Worm (Caenorhabditis elegans) whole organism, L4 larva: ENCODE data around the gene W05H9.2.

Experiments used
- aly-2 ChIP-seq: sonication (generic microtip); optimal IDR thresholded peaks from 2 replicates; lab custom pipeline; 2018; ENCODE audit warnings: missing biosample characterization, missing genetic modification characterization
- ama-1 ChIP-seq: fragments of 150-350 bp; optimal IDR thresholded peaks from 2 replicates; lab custom pipeline; 2014; ENCODE audit warnings: inconsistent platforms, mixed read lengths
- jun-1 ChIP-seq: fragments of 150-350 bp; optimal IDR thresholded peaks from 2 replicates; lab custom pipeline; 2014; ENCODE audit warnings: missing biosample characterization, missing genetic modification reagents, missing genetic modification characterization
- lin-38 ChIP-seq: fragments of 200-800 bp; sonication (Bioruptor generic); IDR thresholded peaks from 2 replicates; pipeline ENCODE4 v1.3.6; 2022; ENCODE audit warnings: missing genetic modification reagents, missing genetic modification characterization, missing compliant biosample characterization
- mdl-1 ChIP-seq, 2 experiments: fragments of 150-350 bp in 1 of 2; sonication (generic microtip) in 1 of 2; optimal IDR thresholded peaks; 2 replicates each; lab custom pipeline; 2014 to 2017; ENCODE audit warnings: missing biosample characterization in 2 of 2, missing genetic modification characterization in 2 of 2
- nhr-11 ChIP-seq: fragments of 150-350 bp; optimal IDR thresholded peaks from 2 replicates; lab custom pipeline; 2014; ENCODE audit warnings: missing biosample characterization, missing genetic modification characterization
- nhr-6 ChIP-seq: fragments of 150-350 bp; optimal IDR thresholded peaks from 2 replicates; lab custom pipeline; 2014; ENCODE audit warnings: missing biosample characterization, missing genetic modification characterization
- nhr-76 ChIP-seq: fragments of 150-350 bp; optimal IDR thresholded peaks from 2 replicates; lab custom pipeline; 2014; ENCODE audit warnings: missing biosample characterization, missing genetic modification characterization
- saeg-2 ChIP-seq: fragments of 200-800 bp; sonication (Bioruptor generic); IDR thresholded peaks from 2 replicates; pipeline ENCODE4 v1.3.6; 2022; ENCODE audit warnings: missing genetic modification reagents, missing genetic modification characterization, missing compliant biosample characterization
- skn-1 ChIP-seq: fragments of 150-350 bp; optimal IDR thresholded peaks from 2 replicates; lab custom pipeline; 2014; ENCODE audit warnings: missing biosample characterization, missing genetic modification characterization
- unc-130 ChIP-seq: sonication (generic microtip); optimal IDR thresholded peaks from 2 replicates; lab custom pipeline; 2016; ENCODE audit warnings: missing genetic modification reagents, missing genetic modification characterization, missing compliant biosample characterization
- unc-62 ChIP-seq, 3 experiments: fragments of 150-350 bp in 1 of 3; sonication (generic microtip); optimal IDR thresholded peaks in 2 of 3; peaks in 1 of 3; 1 replicate in 1 of 3; 2 replicates in 2 of 3; lab custom pipeline; 2014 to 2017; ENCODE audit warnings: missing biosample characterization in 3 of 3, missing genetic modification characterization in 3 of 3, missing genetic modification reagents in 3 of 3, missing genotype in 1 of 3

- TF ChIP-seq unc-62 (GFP tag; optimal IDR thresholded peaks at IDR 0.05 in 1 of 2; lab: Kevin White, UChicago), result no peak
- TF ChIP-seq unc-62 (tag; optimal IDR thresholded peaks at IDR 0.05; lab: Kevin White, UChicago), result no peak
- no peak for TF ChIP-seq saeg-2
- no peak for TF ChIP-seq ama-1
- no peak for TF ChIP-seq nhr-76 (tag; lab: Kevin White, UChicago)
- TF ChIP-seq skn-1 (tag; lab: Kevin White, UChicago), result no peak
- no peak for TF ChIP-seq aly-2 (tag; lab: Kevin White, UChicago)
- TF ChIP-seq mdl-1 (tag; optimal IDR thresholded peaks at IDR 0.05; lab: Kevin White, UChicago), result peak in 1 of 2 experiments; percentile 56
- no peak for TF ChIP-seq nhr-11 (tag; lab: Kevin White, UChicago)
- TF ChIP-seq lin-38 (GFP tag; lab: Robert Waterston, UW), result no peak
- TF ChIP-seq nhr-6 (tag; lab: Kevin White, UChicago), result no peak
- no peak for TF ChIP-seq jun-1 (tag; lab: Kevin White, UChicago)
- TF ChIP-seq unc-130, result no peak
Measured at ce11 chrX:6239927-6240639, 26.8 kb upstream of the W05H9.2 start.
